Worm (Caenorhabditis elegans) whole organism, L1 larva: Measurements from ENCODE around the gene F18A11.3.
A peak's percentile ranks its signal among the peaks of the same experiment; 100 is the strongest.

ENCODE experiments used
- C34B4.2 ChIP-seq: sonication (generic microtip); optimal IDR thresholded peaks from 2 replicates; lab custom pipeline; 2017; ENCODE audit warnings: mild to moderate bottlenecking, missing genetic modification characterization, missing compliant biosample characterization
- dpl-1 ChIP-seq, 3 experiments: fragments of 150-350 bp in 2 of 3; sonication (generic microtip) in 1 of 3; optimal IDR thresholded peaks; 2 replicates each; lab custom pipeline; 2014 to 2017; ENCODE audit warnings: missing biosample characterization in 3 of 3, missing genetic modification characterization in 3 of 3, missing genetic modification reagents in 3 of 3
- hlh-17 ChIP-seq: fragments of 200-800 bp; sonication (Bioruptor generic); optimal IDR thresholded peaks from 2 replicates; lab custom pipeline; 2018; ENCODE audit warnings: missing genetic modification characterization, mild to moderate bottlenecking, missing compliant biosample characterization, moderate library complexity, borderline replicate concordance
- lin-39 ChIP-seq: fragments of 150-350 bp; optimal IDR thresholded peaks from 2 replicates; lab custom pipeline; 2014; ENCODE audit warnings: missing biosample characterization, missing genetic modification reagents, missing genetic modification characterization
- lsy-2 ChIP-seq, 2 experiments: fragments of 150-350 bp; optimal IDR thresholded peaks; 2 replicates each; lab custom pipeline; 2014; ENCODE audit warnings: missing biosample characterization in 2 of 2, missing genetic modification characterization in 2 of 2
- nhr-84 ChIP-seq: sonication (generic microtip); optimal IDR thresholded peaks from 2 replicates; lab custom pipeline; 2017; ENCODE audit warnings: missing biosample characterization, missing genetic modification characterization
- pax-3 ChIP-seq: fragments of 200-800 bp; sonication (Bioruptor generic); optimal IDR thresholded peaks from 2 replicates; lab custom pipeline; 2018; ENCODE audit warnings: mild to moderate bottlenecking, missing genetic modification characterization, moderate library complexity, missing compliant biosample characterization
- rnt-1 ChIP-seq: sonication (generic microtip); optimal IDR thresholded peaks from 2 replicates; lab custom pipeline; 2016; ENCODE audit warnings: mild to moderate bottlenecking, missing genetic modification characterization, moderate library complexity, missing compliant biosample characterization
- sptf-1 ChIP-seq: fragments of 150-350 bp; optimal IDR thresholded peaks from 2 replicates; lab custom pipeline; 2014; ENCODE audit warnings: missing biosample characterization, missing genetic modification characterization
- swsn-7 ChIP-seq: sonication (generic microtip); optimal IDR thresholded peaks from 2 replicates; lab custom pipeline; 2016; ENCODE audit warnings: missing genetic modification characterization, missing compliant biosample characterization
- unc-86 ChIP-seq: sonication (generic microtip); optimal IDR thresholded peaks from 2 replicates; lab custom pipeline; 2016; ENCODE audit warnings: missing genetic modification characterization, missing compliant biosample characterization
- zip-4 ChIP-seq: fragments of 200-800 bp; sonication (Bioruptor generic); optimal IDR thresholded peaks from 2 replicates; lab custom pipeline; 2018; ENCODE audit warnings: mild to moderate bottlenecking, missing genetic modification characterization, moderate library complexity, missing compliant biosample characterization

ce11 chrII:13056580-13056979 lies 19.9 kb upstream of the F18A11.3 start, which contains the start of gene zyx-1:
- no peak for TF ChIP-seq zip-4 (GFP tag; lab: Kevin White, UChicago)
- no peak for TF ChIP-seq lsy-2 (tag; optimal IDR thresholded peaks at IDR 0.05; lab: Kevin White, UChicago)
- no peak for TF ChIP-seq sptf-1 (tag; lab: Kevin White, UChicago)
- no peak for TF ChIP-seq C34B4.2 (tag; lab: Kevin White, UChicago)
- TF ChIP-seq dpl-1 (GFP tag; optimal IDR thresholded peaks at IDR 0.05; lab: Kevin White, UChicago), result no peak
- no peak for TF ChIP-seq pax-3 (tag; lab: Kevin White, UChicago)
- TF ChIP-seq nhr-84 (tag; lab: Kevin White, UChicago), result no peak
- TF ChIP-seq swsn-7 (tag; lab: Kevin White, UChicago), result no peak
- TF ChIP-seq rnt-1 (tag; lab: Kevin White, UChicago), result peak; percentile 37
- TF ChIP-seq unc-86 (tag; lab: Kevin White, UChicago), result no peak
- TF ChIP-seq hlh-17, result no peak
- TF ChIP-seq lin-39 (tag; lab: Kevin White, UChicago), result no peak
